Worm (Caenorhabditis elegans) whole organism, L2 larva: ENCODE data around the gene algn-3.

Experiments
- F13H6.1 ChIP-seq: sonication (generic microtip); optimal IDR thresholded peaks from 2 replicates; lab custom pipeline; 2016; ENCODE audit warnings: missing genetic modification characterization, missing compliant biosample characterization
- ZK546.5 ChIP-seq: sonication (generic microtip); optimal IDR thresholded peaks from 2 replicates; lab custom pipeline; 2017; ENCODE audit warnings: missing biosample characterization, missing genetic modification characterization
- ama-1 ChIP-seq: fragments of 150-350 bp; optimal IDR thresholded peaks from 2 replicates; lab custom pipeline; 2018; ENCODE audit warnings: inconsistent platforms
- crh-2 ChIP-seq: sonication (generic microtip); optimal IDR thresholded peaks from 2 replicates; lab custom pipeline; 2017; ENCODE audit warnings: missing biosample characterization, missing genetic modification characterization
- fos-1 ChIP-seq: fragments of 150-350 bp; optimal IDR thresholded peaks from 2 replicates; lab custom pipeline; 2014; ENCODE audit warnings: missing biosample characterization, missing genetic modification characterization
- mab-5 ChIP-seq: fragments of 150-350 bp; optimal IDR thresholded peaks from 2 replicates; lab custom pipeline; 2014; ENCODE audit warnings: missing biosample characterization, missing genetic modification characterization
- nhr-10 ChIP-seq: sonication (generic microtip); optimal IDR thresholded peaks from 2 replicates; lab custom pipeline; 2017; ENCODE audit warnings: missing biosample characterization, missing genetic modification characterization
- nhr-12 ChIP-seq: fragments of 150-350 bp; optimal IDR thresholded peaks from 2 replicates; lab custom pipeline; 2014; ENCODE audit warnings: missing biosample characterization, missing genetic modification characterization
- nhr-237 ChIP-seq: fragments of 150-350 bp; optimal IDR thresholded peaks from 2 replicates; lab custom pipeline; 2014; ENCODE audit warnings: missing biosample characterization, missing genetic modification characterization
- nhr-6 ChIP-seq: fragments of 150-350 bp; optimal IDR thresholded peaks from 2 replicates; lab custom pipeline; 2014; ENCODE audit warnings: missing biosample characterization, missing genetic modification characterization
- sma-3 ChIP-seq: sonication (generic microtip); optimal IDR thresholded peaks from 2 replicates; lab custom pipeline; 2016; ENCODE audit warnings: missing genetic modification reagents, missing genetic modification characterization, missing compliant biosample characterization
- snpc-4 ChIP-seq: fragments of 150-350 bp; optimal IDR thresholded peaks from 2 replicates; lab custom pipeline; 2014; ENCODE audit warnings: missing biosample characterization, missing genetic modification characterization
- ztf-4 ChIP-seq: fragments of 150-350 bp; optimal IDR thresholded peaks from 2 replicates; lab custom pipeline; 2014; ENCODE audit warnings: missing biosample characterization, missing genetic modification characterization

ce11 chrII:14086931-14087330 is 45.7 kb downstream of the algn-3 start:
- TF ChIP-seq mab-5 (tag; lab: Kevin White, UChicago), result no peak
- no peak for TF ChIP-seq nhr-12 (tag; lab: Kevin White, UChicago)
- TF ChIP-seq ama-1, result no peak
- no peak for TF ChIP-seq snpc-4 (tag; lab: Kevin White, UChicago)
- no peak for TF ChIP-seq ztf-4 (tag; lab: Kevin White, UChicago)
- no peak for TF ChIP-seq F13H6.1
- no peak for TF ChIP-seq nhr-10 (tag; lab: Kevin White, UChicago)
- TF ChIP-seq ZK546.5 (tag; lab: Kevin White, UChicago), result no peak
- no peak for TF ChIP-seq crh-2 (tag; lab: Kevin White, UChicago)
- no peak for TF ChIP-seq sma-3
- TF ChIP-seq nhr-6, result no peak
- no peak for TF ChIP-seq nhr-237 (tag; lab: Kevin White, UChicago)
- TF ChIP-seq fos-1 (tag; lab: Kevin White, UChicago), result no peak
